Worm (Caenorhabditis elegans): ENCODE results near the gene srab-8.

DNA sequence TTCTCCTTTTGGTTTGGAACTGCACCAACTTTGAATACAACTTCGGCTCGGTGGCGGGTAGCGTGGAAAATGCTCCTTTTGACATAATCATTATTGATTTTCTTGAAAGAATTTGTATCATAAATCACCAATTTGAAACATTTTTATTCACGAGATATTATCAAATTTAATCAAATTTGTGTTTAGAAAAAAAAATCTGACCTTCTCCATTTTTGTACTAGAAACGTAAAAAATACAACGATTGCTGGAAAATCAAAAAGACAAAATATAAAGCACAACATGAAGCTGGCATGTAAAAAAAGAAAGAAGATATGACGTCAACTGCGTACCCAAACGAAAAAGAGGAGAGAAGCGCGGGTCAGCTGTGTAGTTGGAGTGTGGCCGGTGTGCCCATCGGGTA lies 24.1 kb downstream of the srab-8 start, which contains the start of gene K08D9.4:
- no peak for TF ChIP-seq snpc-1.3 (tag; optimal IDR thresholded peaks at IDR 0.05; ENCODE audit: insufficient read depth)
- no peak for TF ChIP-seq snpc-4 (GFP tag; optimal IDR thresholded peaks at IDR 0.05)
- TF ChIP-seq snpc-4 (tag; optimal IDR thresholded peaks at IDR 0.05) = no peak
- no peak for TF ChIP-seq ets-4 (GFP tag; optimal IDR thresholded peaks at IDR 0.05)
- no peak for TF ChIP-seq Y79H2A.3 (GFP tag; conservative IDR thresholded peaks at IDR 0.05)
- no peak for TF ChIP-seq lin-35 (GFP tag; optimal IDR thresholded peaks at IDR 0.05)
- TF ChIP-seq fkh-3 (tag; optimal IDR thresholded peaks at IDR 0.05) = no peak
- no peak for TF ChIP-seq madf-6 (GFP tag; IDR thresholded peaks at IDR 0.05)
- no peak for TF ChIP-seq dpff-1 (tag; optimal IDR thresholded peaks at IDR 0.05)
- TF ChIP-seq ztf-6 (GFP tag; IDR thresholded peaks at IDR 0.05) = no peak
- no peak for TF ChIP-seq pha-4 (tag; optimal IDR thresholded peaks at IDR 0.05)
- TF ChIP-seq B0019.2 (GFP tag; conservative IDR thresholded peaks at IDR 0.05) = no peak
- TF ChIP-seq die-1 (tag; optimal IDR thresholded peaks at IDR 0.05) = no peak
- no peak for TF ChIP-seq dpl-1 (GFP tag; optimal IDR thresholded peaks at IDR 0.05)
- TF ChIP-seq atf-7 (tag; optimal IDR thresholded peaks at IDR 0.05) = no peak
